Worm (Caenorhabditis elegans): ENCODE results near the gene C50E3.6.
"Not testable (repeated sequence)": the region's sequence is repeated elsewhere in the genome, so short reads cannot be mapped to it uniquely, and the experiment has no call there.

Gene C50E3.6

ce11 chrV:7553873-7554362 lies 36.4 kb downstream of the C50E3.6 start, which contains the start of gene ttr-10:
Gene ttr-10, minus strand, starts transcription at chrV:7553923.
- TF ChIP-seq lin-26 (GFP tag; IDR thresholded peaks at IDR 0.05) (no peak), Y79H2A.3 (GFP tag; conservative IDR thresholded peaks at IDR 0.05) (no peak), lsy-27 (tag; optimal IDR thresholded peaks at IDR 0.05; ENCODE audit: borderline replicate concordance, insufficient read depth) (no peak)

- no peak for TF ChIP-seq F10E7.11 (tag; optimal IDR thresholded peaks at IDR 0.05)
- no peak for TF ChIP-seq T07F8.4 (tag; optimal IDR thresholded peaks at IDR 0.05)
- no peak for TF ChIP-seq nhr-179 (tag; optimal IDR thresholded peaks at IDR 0.05)
- no peak for TF ChIP-seq lag-1 (GFP tag; IDR thresholded peaks at IDR 0.05)
- no peak for TF ChIP-seq hmg-20 (GFP tag; IDR thresholded peaks at IDR 0.05)
- TF ChIP-seq B0019.2 (GFP tag; conservative IDR thresholded peaks at IDR 0.05), result no peak
These were observed 38.5 kb downstream of the C50E3.6 start, which contains the start of gene F19F10.3 for ce11 chrV:7551821-7552220. Gene F19F10.3, plus strand, starts transcription at chrV:7552121.

ce11 chrV:7548499-7548898 lies 41.9 kb downstream of the C50E3.6 start:
- TF ChIP-seq nfya-2 (GFP tag; IDR thresholded peaks at IDR 0.05), result 0 out of 2 replicates have a peak, but pooled peaks have one; percentile 23
- 0 out of 2 replicates have a peak, but pooled peaks have one; percentile 59 for TF ChIP-seq lag-1 (GFP tag; IDR thresholded peaks at IDR 0.05)
- TF ChIP-seq Y95B8A.8 (GFP tag; IDR thresholded peaks at IDR 0.05), result peak; percentile 73
- TF ChIP-seq let-526 (GFP tag; IDR thresholded peaks at IDR 0.05), result peak; percentile 72; the same call in 1 of the 2 replicates
- peak; percentile 57 for TF ChIP-seq hmg-1.2 (GFP tag; IDR thresholded peaks at IDR 0.05)
- peak; percentile 27; the same call in 1 of the 2 replicates for TF ChIP-seq ceh-100 (GFP tag; IDR thresholded peaks at IDR 0.05)
- peak; percentile 74; the same call in 1 of the 2 replicates for TF ChIP-seq ztf-25 (GFP tag; IDR thresholded peaks at IDR 0.05)
- TF ChIP-seq lin-54 (GFP tag; optimal IDR thresholded peaks at IDR 0.05), result peak; percentile 57
- peak; percentile 59 for TF ChIP-seq die-1 (tag; optimal IDR thresholded peaks at IDR 0.05)
- peak; percentile 45 for TF ChIP-seq him-1 (tag; optimal IDR thresholded peaks at IDR 0.05)
- peak; percentile 84; the same call in 1 of the 2 replicates for TF ChIP-seq bed-1 (GFP tag; IDR thresholded peaks at IDR 0.05)
- TF ChIP-seq bed-2 (GFP tag; IDR thresholded peaks at IDR 0.05), result peak; percentile 66; the same call in 1 of the 2 replicates
- 0 out of 2 replicates have a peak, but pooled peaks have one; percentile 38 for TF ChIP-seq F39B2.1 (GFP tag; IDR thresholded peaks at IDR 0.05)
- TF ChIP-seq egl-44 (GFP tag; IDR thresholded peaks at IDR 0.05), result peak; percentile 93
- TF ChIP-seq T07F8.4 (tag; optimal IDR thresholded peaks at IDR 0.05), result peak; percentile 43
- TF ChIP-seq aptf-2 (GFP tag; conservative IDR thresholded peaks at IDR 0.05), result peak; percentile 78
- TF ChIP-seq Y53F4B.3 (GFP tag; IDR thresholded peaks at IDR 0.05), result peak; percentile 62; the same call in 1 of the 2 replicates
- TF ChIP-seq tbp1 (GFP tag; optimal IDR thresholded peaks at IDR 0.05), result peak; percentile 85
- peak; percentile 36; the same call in 1 of the 2 replicates for TF ChIP-seq cebp-1 (GFP tag; IDR thresholded peaks at IDR 0.05)
- TF ChIP-seq cebp-1 (tag; optimal IDR thresholded peaks at IDR 0.05), result not testable (repeated sequence)
- peak; percentile 51; the same call in 1 of the 2 replicates for TF ChIP-seq sea-2 (GFP tag; IDR thresholded peaks at IDR 0.05)
- TF ChIP-seq rpc-1 (optimal IDR thresholded peaks at IDR 0.05), result peak; percentile 53
- TF ChIP-seq rpc-1 (tag; optimal IDR thresholded peaks at IDR 0.05), result peak; percentile 73
- peak; percentile 47; the same call in 1 of the 2 replicates for TF ChIP-seq ceh-91 (GFP tag; IDR thresholded peaks at IDR 0.05)
- peak; percentile 91 for TF ChIP-seq Y56A3A.18 (GFP tag; IDR thresholded peaks at IDR 0.05)
- TF ChIP-seq B0261.1 (tag; optimal IDR thresholded peaks at IDR 0.05), result peak; percentile 62
- peak; percentile 70 for TF ChIP-seq C17E4.6 (GFP tag; IDR thresholded peaks at IDR 0.05)
- TF ChIP-seq egl-18 (GFP tag; IDR thresholded peaks at IDR 0.05), result 0 out of 2 replicates have a peak, but pooled peaks have one; percentile 57
- TF ChIP-seq lin-26 (GFP tag; IDR thresholded peaks at IDR 0.05), result peak; percentile 97
- TF ChIP-seq ztf-18 (tag; optimal IDR thresholded peaks at IDR 0.05), result peak; percentile 30
- peak; percentile 69 for TF ChIP-seq pbrm-1 (GFP tag; IDR thresholded peaks at IDR 0.05)
- peak; percentile 36 for TF ChIP-seq F57A8.1 (GFP tag; optimal IDR thresholded peaks at IDR 0.05)
- 0 out of 2 replicates have a peak, but pooled peaks have one; percentile 11 for TF ChIP-seq F37B4.10 (GFP tag; IDR thresholded peaks at IDR 0.05)
- peak; percentile 87 for TF ChIP-seq D2030.7 (GFP tag; IDR thresholded peaks at IDR 0.05)
- peak; percentile 77; the same call in 1 of the 2 replicates for TF ChIP-seq ceh-40 (GFP tag; IDR thresholded peaks at IDR 0.05)
- TF ChIP-seq rcor-1 (GFP tag; IDR thresholded peaks at IDR 0.05), result peak; percentile 78
- peak; percentile 50 for TF ChIP-seq F52B5.7 (tag; optimal IDR thresholded peaks at IDR 0.05)
- peak; percentile 71; the same call in 1 of the 2 replicates for TF ChIP-seq ztf-28 (GFP tag; IDR thresholded peaks at IDR 0.05)

Measured in whole organism, young adult.